Fruit fly (Drosophila melanogaster) whole organism, prepupa: ENCODE data around the gene CG10561.

Experiments used
- CG16779 ChIP-seq: fragments of 200-800 bp; sonication (Bioruptor generic); optimal IDR thresholded peaks from 3 replicates; lab custom pipeline; 2017; ENCODE audit warnings: missing biosample characterization, mild to moderate bottlenecking, missing genetic modification characterization
- CG3919 ChIP-seq: fragments of 200-800 bp; sonication (Bioruptor generic); optimal IDR thresholded peaks from 3 replicates; lab custom pipeline; 2016; ENCODE audit warnings: missing biosample characterization, missing genetic modification characterization
- CG6808 ChIP-seq: fragments of 200-800 bp; sonication (Bioruptor generic); optimal IDR thresholded peaks from 3 replicates; lab custom pipeline; 2017; ENCODE audit warnings: missing biosample characterization, missing genetic modification characterization, mild to moderate bottlenecking, moderate library complexity, missing genetic modification reagents
- Gug ChIP-seq: fragments of 200-800 bp; sonication (Bioruptor generic); IDR thresholded peaks from 2 replicates; pipeline ENCODE4 v1.3.6; 2022; ENCODE audit warnings: missing biosample characterization, missing genetic modification characterization
- Sox102F ChIP-seq: fragments of 200-800 bp; sonication (Bioruptor generic); optimal IDR thresholded peaks from 2 replicates; lab custom pipeline; 2016; ENCODE audit warnings: missing biosample characterization, mild to moderate bottlenecking, missing genetic modification characterization
- fd59A ChIP-seq: fragments of 200-800 bp; sonication (Bioruptor generic); optimal IDR thresholded peaks from 2 replicates; lab custom pipeline; 2017; ENCODE audit warnings: missing biosample characterization, mild to moderate bottlenecking, missing genetic modification characterization, missing genetic modification reagents

- TF ChIP-seq CG16779 (tag; lab: Kevin White, UChicago) = no peak
- TF ChIP-seq CG3919 (GFP tag; lab: Kevin White, UChicago) = no peak
- no peak for TF ChIP-seq Gug
- no peak for TF ChIP-seq Sox102F (GFP tag; lab: Kevin White, UChicago)
- no peak for TF ChIP-seq fd59A
- no peak for TF ChIP-seq CG6808 (GFP tag; lab: Kevin White, UChicago)
These were observed 39.9 kb upstream of the CG10561 start, which contains the start of gene CG17572 for dm6 chr2L:19074099-19074828.
